Worm (Caenorhabditis elegans) whole organism, mixed stage, embryonic: ENCODE data around the gene Y105C5A.1268.

ENCODE experiments used
- ceh-39 ChIP-seq: fragments of 150-350 bp; optimal IDR thresholded peaks from 2 replicates; lab custom pipeline; 2014; ENCODE audit warnings: missing biosample characterization, missing genetic modification characterization
- elt-1 ChIP-seq: sonication (generic microtip); optimal IDR thresholded peaks from 2 replicates; lab custom pipeline; 2017; ENCODE audit warnings: missing genetic modification characterization, mild to moderate bottlenecking, missing compliant biosample characterization, antibody characterized with exemption, moderate library complexity, borderline replicate concordance; ENCODE audit not compliant: insufficient read depth
- elt-3 ChIP-seq: fragments of 150-350 bp; optimal IDR thresholded peaks from 2 replicates; lab custom pipeline; 2014; ENCODE audit warnings: missing biosample characterization, missing genetic modification characterization
- lin-32 ChIP-seq: fragments of 200-800 bp; sonication (Bioruptor generic); optimal IDR thresholded peaks from 2 replicates; lab custom pipeline; 2018; ENCODE audit warnings: mild to moderate bottlenecking, missing genetic modification characterization, missing compliant biosample characterization
- mab-5 ChIP-seq: fragments of 150-350 bp; optimal IDR thresholded peaks from 2 replicates; lab custom pipeline; 2014; ENCODE audit warnings: missing biosample characterization, missing genetic modification characterization
- mep-1 ChIP-seq: fragments of 150-350 bp; optimal IDR thresholded peaks from 2 replicates; lab custom pipeline; 2017; ENCODE audit warnings: missing biosample characterization, missing genetic modification reagents, missing genetic modification characterization, inconsistent platforms
- mls-2 ChIP-seq: sonication (generic microtip); optimal IDR thresholded peaks from 2 replicates; lab custom pipeline; 2016; ENCODE audit warnings: mild to moderate bottlenecking, missing genetic modification characterization, moderate library complexity, missing compliant biosample characterization
- nhr-237 ChIP-seq: fragments of 150-350 bp; optimal IDR thresholded peaks from 2 replicates; lab custom pipeline; 2014; ENCODE audit warnings: missing biosample characterization, missing genetic modification characterization
- nhr-76 ChIP-seq: sonication (generic microtip); optimal IDR thresholded peaks from 2 replicates; lab custom pipeline; 2017; ENCODE audit warnings: missing biosample characterization, missing genetic modification characterization
- snpc-4 ChIP-seq: fragments of 150-350 bp; optimal IDR thresholded peaks from 2 replicates; lab custom pipeline; 2014; ENCODE audit warnings: missing biosample characterization, missing genetic modification characterization
- unc-39 ChIP-seq: fragments of 150-350 bp; optimal IDR thresholded peaks from 2 replicates; lab custom pipeline; 2014; ENCODE audit warnings: missing biosample characterization, missing genetic modification characterization
- ztf-11 ChIP-seq: fragments of 150-350 bp; optimal IDR thresholded peaks from 2 replicates; lab custom pipeline; 2014; ENCODE audit warnings: missing biosample characterization, missing genetic modification characterization

DNA sequence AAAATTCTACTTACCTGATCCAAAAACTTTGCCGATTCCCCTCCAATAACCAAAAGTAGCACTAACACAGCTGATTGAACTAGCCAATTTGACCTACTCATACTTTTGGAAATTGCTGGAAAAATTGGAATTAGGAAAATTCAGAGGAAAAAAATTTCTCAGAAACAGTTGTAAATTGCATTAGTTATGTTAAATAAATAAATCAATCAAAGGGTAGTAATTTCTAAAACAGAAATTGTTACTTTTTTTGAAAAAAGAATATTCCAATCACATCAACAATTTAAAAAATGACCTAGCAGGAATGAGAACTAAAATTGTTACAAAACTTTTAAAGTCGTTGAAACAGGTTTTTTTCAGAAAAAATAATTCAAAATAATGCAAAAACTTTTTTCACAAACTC is 29.3 kb downstream of the Y105C5A.1268 start, which contains the start of gene Y105C5A.8:
- no peak for TF ChIP-seq lin-32
- no peak for TF ChIP-seq nhr-76
- TF ChIP-seq nhr-237 (tag; lab: Kevin White, UChicago): no peak
- TF ChIP-seq mep-1 (tag; lab: Kevin White, UChicago): no peak
- TF ChIP-seq mls-2: no peak
- TF ChIP-seq ztf-11 (tag; lab: Kevin White, UChicago): no peak
- TF ChIP-seq ceh-39 (tag; lab: Kevin White, UChicago): no peak
- no peak for TF ChIP-seq unc-39 (tag; lab: Kevin White, UChicago)
- no peak for TF ChIP-seq elt-1 (tag; lab: Kevin White, UChicago)
- TF ChIP-seq elt-3 (tag; lab: Kevin White, UChicago): no peak
- TF ChIP-seq snpc-4 (tag; lab: Kevin White, UChicago): no peak
- TF ChIP-seq mab-5 (tag; lab: Kevin White, UChicago): no peak
